Fruit fly (Drosophila melanogaster) whole organism, larva: ENCODE measurements around the gene Cbp80.

Experiments used
- noc ChIP-seq: fragments of 200-800 bp; sonication (Bioruptor generic); optimal IDR thresholded peaks from 3 replicates; lab custom pipeline; 2019; ENCODE audit warnings: missing biosample characterization, mild to moderate bottlenecking, missing genetic modification characterization, moderate library complexity

Cbp80 gene

DNA sequence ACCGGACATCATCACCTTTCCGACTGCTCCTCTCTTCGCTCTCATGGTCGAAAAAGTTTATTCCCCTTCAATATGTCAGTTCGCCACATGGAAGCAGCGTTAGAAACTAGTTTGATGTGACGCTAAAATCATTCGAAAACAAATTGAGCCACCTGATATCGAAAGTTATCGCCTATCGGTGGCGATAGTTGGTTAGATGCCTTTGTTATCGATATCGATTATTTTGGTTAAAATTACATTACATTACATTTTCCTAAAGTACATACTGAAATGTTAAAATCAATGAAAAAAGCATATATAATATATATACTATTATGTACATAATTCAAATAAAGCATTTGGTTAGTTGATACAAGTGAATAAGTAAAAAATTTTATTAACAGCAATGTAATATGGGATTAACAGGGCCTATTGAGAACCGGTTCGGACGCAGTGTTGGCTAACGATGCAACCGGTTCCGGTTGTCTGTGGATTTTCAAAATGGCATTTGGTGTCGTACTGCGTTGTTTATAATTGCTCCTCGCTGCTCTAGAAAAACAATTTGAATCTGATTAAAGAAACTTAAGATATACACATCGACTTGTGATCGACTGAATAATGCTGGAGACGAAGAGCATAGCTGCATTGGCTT, 13.8 kb upstream of the Cbp80 start, which contains the start of the genes Alms1a and pon:
Gene Alms1a, minus strand, starts transcription at position 149 of the 631 bp plus-strand sequence.
Gene pon, plus strand, starts transcription at position 463 of the 631 bp plus-strand sequence.
- no peak for TF ChIP-seq noc (tag; lab: Kevin White, UChicago)

- TF ChIP-seq noc (tag; lab: Kevin White, UChicago): no peak
These were observed 5.9 kb upstream of the Cbp80 start, which contains the start of gene CG3081 for dm6 chrX:4643887-4644286. Gene CG3081 (minus strand): TSS chrX:4643987.

DNA sequence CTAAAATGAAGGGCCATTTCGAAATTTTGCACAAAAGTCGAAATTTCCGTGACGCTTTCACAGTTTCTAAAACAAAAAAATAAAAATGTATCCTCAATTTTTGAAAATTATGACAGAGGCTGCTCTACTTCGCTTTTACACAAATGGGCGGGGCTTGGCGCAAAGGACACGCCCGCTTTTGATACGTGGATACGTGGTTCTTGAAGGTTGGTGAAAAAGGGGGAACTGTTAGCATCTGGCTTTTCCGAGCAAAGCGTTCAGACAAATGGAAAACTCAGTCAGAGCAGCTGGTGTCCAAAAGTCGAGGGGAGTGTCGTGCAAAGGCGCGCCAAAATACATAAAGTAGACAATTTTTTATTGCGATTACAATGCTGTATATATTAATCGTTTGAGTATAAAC, 5.0 kb upstream of the Cbp80 start, which contains the start of gene CG3062:
Gene CG3062, minus strand, starts transcription at position 101 of the 400 bp plus-strand sequence.
- no peak for TF ChIP-seq noc (tag; lab: Kevin White, UChicago)

DNA sequence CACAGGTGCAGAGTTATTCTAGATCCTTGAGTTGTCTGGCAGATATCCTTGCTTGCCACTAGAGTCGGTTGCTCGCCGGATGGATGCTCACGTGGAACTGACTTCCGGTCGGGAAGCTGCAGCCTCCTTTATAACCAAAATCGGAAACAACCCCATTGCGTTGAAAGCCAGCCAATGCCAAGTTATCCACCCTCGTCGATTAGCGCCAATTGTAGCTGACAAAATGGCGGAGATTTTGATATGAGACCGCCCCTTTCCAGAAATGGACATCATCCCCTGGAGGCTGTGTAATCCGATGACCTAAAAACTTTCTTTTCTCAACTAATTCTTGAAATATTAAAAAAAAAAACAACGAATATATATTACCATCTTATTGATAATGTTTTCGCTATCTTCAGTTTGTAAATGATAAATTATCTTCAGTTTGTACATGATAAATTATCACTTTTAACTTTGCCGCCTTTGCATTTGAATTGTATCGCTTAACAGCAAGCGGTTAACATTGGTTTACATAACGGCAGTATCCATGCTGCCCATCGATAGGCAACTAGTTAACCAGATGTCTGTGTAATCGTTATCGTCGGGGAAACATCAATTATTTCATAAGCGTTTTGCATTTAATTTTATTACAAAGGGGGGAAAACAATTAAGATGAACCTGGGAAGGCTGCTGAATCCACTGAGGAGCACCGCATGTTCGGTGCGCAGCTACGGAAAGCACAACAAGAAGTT, 2.3 kb upstream of the Cbp80 start, which contains the start of the genes HLH4C and mRpL30:
Gene HLH4C, minus strand, starts transcription at position 99 of the 731 bp plus-strand sequence.
Gene mRpL30, plus strand, starts transcription at position 556 of the 731 bp plus-strand sequence.
- TF ChIP-seq noc (tag; lab: Kevin White, UChicago): no peak

- no peak for TF ChIP-seq noc (tag; lab: Kevin White, UChicago)
These were observed 4.6 kb downstream of the Cbp80 start, which contains the start of gene CG15473 for dm6 chrX:4654397-4654796. Gene CG15473 (minus strand): TSS chrX:4654497.

DNA sequence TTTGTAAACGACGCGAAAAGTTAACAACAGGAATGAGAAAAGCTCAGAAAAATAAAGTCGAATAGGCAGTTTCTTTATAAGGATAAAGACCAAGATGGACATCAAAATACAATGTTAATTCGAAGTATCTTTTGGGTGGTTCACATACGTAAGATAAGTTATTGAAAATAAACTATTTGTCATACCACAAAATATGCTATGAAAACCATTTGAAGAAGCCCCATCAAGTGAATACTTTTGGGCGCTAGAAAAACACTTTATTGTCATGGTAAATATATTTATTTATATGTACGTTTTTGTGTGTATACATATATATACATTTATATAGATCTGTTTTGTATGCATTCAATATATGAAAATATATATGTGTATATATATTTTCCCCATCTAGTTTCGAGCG, 8.1 kb downstream of the Cbp80 start:
- TF ChIP-seq noc (tag; lab: Kevin White, UChicago): no peak

dm6 chrX:4660642-4661252, 10.9 kb downstream of the Cbp80 start:
- TF ChIP-seq noc (tag; lab: Kevin White, UChicago): no peak

DNA sequence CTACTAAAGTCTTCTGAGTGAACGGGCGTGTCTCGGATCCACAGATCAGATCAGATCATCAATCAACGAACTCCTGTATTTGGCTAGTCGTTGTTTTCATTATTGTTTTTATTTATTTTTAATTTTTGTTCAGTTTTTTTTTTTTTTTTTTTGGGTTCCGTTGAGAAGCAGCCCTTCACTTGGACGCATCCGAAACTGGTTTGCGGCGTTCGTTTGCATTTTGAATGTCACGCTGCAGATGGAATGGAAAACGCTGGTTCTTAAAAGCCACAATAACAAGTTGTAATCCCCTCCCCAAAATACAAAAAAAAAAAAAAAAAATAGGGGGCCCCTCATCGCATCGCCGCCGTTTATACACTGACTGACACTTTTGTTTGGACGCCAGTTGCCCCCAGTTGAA, 14.3 kb downstream of the Cbp80 start:
- no peak for TF ChIP-seq noc (tag; lab: Kevin White, UChicago)

DNA sequence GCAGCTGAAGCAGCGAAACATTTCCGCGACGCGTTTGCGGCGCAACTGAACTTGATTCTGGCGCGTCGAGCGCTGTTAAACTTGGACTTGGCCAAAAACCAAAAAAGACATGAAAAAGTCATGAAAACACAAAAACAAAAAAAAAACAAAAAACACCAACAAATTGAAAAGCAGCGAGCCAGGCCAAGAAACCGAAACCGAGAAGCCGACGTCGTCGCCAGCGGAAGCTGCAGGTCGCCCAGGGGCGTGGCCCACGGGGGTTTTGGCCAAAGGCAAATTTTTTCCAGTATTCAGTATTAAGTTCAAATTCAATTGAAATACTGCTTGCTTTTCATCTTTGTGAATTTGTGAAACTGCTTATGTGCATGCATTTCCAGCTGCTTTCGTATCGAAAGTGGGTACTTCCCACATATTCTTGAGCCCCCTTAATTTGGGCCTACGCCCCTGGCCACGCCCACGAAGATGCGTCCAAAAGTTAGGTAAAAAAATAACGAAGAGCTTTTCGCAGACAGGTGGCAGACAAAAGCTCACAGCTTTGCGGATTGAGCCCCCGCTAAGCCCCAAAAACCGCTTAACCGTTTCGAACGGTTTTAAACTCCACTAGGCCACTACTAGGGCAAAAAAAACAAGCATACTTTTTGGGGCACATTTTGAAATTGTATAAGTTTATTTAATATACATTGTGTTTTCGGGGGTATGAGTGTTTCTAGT, 17.0 kb downstream of the Cbp80 start, which contains the start of gene CG3009:
Gene CG3009, minus strand, starts transcription at position 51 of the 711 bp plus-strand sequence.
- peak; percentile 94 for TF ChIP-seq noc (tag; lab: Kevin White, UChicago)

DNA sequence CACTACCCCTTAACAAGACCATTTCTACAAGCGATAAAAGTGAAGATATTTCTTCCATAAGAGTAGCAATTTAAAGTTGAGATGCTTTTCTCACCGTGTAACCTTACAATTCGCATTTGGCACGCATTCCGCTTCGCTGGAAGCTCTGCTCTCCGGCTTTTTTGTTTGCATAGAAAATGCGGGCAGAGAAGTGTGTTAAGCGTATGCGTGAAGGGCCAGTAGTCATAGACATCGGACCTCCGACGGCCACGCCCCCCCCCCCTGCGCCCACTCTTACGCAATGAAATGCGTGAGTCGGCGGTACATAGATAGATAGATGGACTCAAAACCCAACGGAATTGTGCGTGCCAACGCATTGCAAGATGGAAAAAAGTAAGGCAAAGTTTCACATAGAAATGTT, 19.6 kb downstream of the Cbp80 start:
- no peak for TF ChIP-seq noc (tag; lab: Kevin White, UChicago)

DNA sequence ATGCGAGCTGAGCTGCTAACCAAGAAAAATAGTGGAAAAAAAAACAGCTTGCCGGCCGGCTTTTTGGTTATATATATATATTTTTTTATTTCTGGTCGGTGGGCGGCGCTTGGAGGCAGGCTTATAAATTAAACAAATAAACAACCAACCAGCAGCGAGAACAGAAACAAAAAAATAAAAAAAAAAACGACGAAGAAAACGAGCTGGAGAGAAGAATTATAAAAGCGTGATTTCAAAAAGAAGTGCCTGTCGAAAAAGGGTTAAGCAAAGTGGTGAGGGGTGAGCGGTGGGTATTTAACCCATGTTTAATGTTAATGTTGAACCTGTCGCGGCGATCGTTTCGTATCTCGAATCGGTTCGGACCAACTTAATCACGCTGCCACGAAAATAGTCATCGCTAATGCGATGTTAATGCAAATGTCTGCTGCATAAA, 21.4 kb downstream of the Cbp80 start:
- no peak for TF ChIP-seq noc (tag; lab: Kevin White, UChicago)

- TF ChIP-seq noc (tag; lab: Kevin White, UChicago): no peak
These were observed 25.2 kb downstream of the Cbp80 start for dm6 chrX:4675054-4675453.

dm6 chrX:4677427-4677826, 27.6 kb downstream of the Cbp80 start:
- no peak for TF ChIP-seq noc (tag; lab: Kevin White, UChicago)

- TF ChIP-seq noc (tag; lab: Kevin White, UChicago): no peak
These were observed 28.5 kb downstream of the Cbp80 start for dm6 chrX:4678146-4678912.
